Fruit fly (Drosophila melanogaster): ENCODE results near the gene CG6763.
A peak's percentile ranks its signal among the peaks of the same experiment; 100 is the strongest.

Gene CG6763

DNA sequence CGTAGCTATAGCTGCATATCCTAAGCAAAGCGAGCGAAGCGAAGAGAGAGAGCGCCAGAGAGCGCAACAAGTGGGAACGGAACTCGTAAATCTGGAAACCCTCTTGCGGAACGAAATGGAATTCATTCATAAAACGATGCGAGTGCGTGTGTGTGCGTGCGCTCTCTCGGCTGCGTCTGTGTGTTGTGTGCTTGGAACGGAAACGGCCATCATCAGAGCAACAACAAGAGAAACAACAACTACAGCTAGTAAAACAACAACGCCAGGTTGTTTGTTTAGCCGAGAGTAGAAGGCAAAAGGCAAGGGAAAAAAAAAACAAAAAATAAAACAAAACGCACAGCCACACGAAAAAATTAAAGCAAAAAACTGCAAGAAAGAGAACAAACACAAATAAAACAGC lies 30.5 kb downstream of the CG6763 start (continued):
- no peak for TF ChIP-seq esg (GFP tag; conservative IDR thresholded peaks at IDR 0.05)
- TF ChIP-seq cwo (GFP tag; optimal IDR thresholded peaks at IDR 0.05) = no peak
- TF ChIP-seq CG16863 (GFP tag; optimal IDR thresholded peaks at IDR 0.05) = no peak
- TF ChIP-seq CG2875 (GFP tag; optimal IDR thresholded peaks at IDR 0.05) = peak; percentile 39
- TF ChIP-seq CG13894 (tag; optimal IDR thresholded peaks at IDR 0.05) = no peak
- peak; percentile 31 for TF ChIP-seq org-1 (GFP tag; optimal IDR thresholded peaks at IDR 0.05)
- TF ChIP-seq mld (GFP tag; IDR thresholded peaks at IDR 0.05; ENCODE audit: partially characterized antibody) = no peak
- TF ChIP-seq Doc2 (GFP tag; IDR thresholded peaks at IDR 0.05) = no peak
- TF ChIP-seq lbe (GFP tag; optimal IDR thresholded peaks at IDR 0.05) = no peak
- no peak for TF ChIP-seq CG14667 (GFP tag; IDR thresholded peaks at IDR 0.05)
- TF ChIP-seq CG7556 (GFP tag; optimal IDR thresholded peaks at IDR 0.05) = no peak
- peak; percentile 56 for TF ChIP-seq CG11723 (GFP tag; optimal IDR thresholded peaks at IDR 0.05)
- TF ChIP-seq PHDP (tag; optimal IDR thresholded peaks at IDR 0.05) = peak; percentile 23
- TF ChIP-seq CG11560 (tag; IDR thresholded peaks at IDR 0.05) = no peak
- no peak for TF ChIP-seq slp2 (GFP tag; optimal IDR thresholded peaks at IDR 0.05)
- TF ChIP-seq croc (GFP tag; conservative IDR thresholded peaks at IDR 0.05) = no peak
- no peak; the same call in 2 of the 3 replicates for TF ChIP-seq CG34422 (GFP tag; IDR thresholded peaks at IDR 0.05)
- no peak; the same call in 2 of the 3 replicates for TF ChIP-seq CG11695 (GFP tag; IDR thresholded peaks at IDR 0.05)
- TF ChIP-seq grn (GFP tag; optimal IDR thresholded peaks at IDR 0.05) = no peak
- TF ChIP-seq toy (GFP tag; IDR thresholded peaks at IDR 0.05) = no peak
- TF ChIP-seq NFAT (GFP tag; IDR thresholded peaks at IDR 0.05) = no peak
- peak; percentile 18 for TF ChIP-seq CG13424 (tag; optimal IDR thresholded peaks at IDR 0.05)
- TF ChIP-seq CG10959 (GFP tag; IDR thresholded peaks at IDR 0.05) = no peak
- no peak for TF ChIP-seq Hand (GFP tag; optimal IDR thresholded peaks at IDR 0.05)
- TF ChIP-seq CG17186 (GFP tag; optimal IDR thresholded peaks at IDR 0.05) = no peak
- TF ChIP-seq crc (GFP tag; optimal IDR thresholded peaks at IDR 0.05) = no peak
- TF ChIP-seq vfl (GFP tag; optimal IDR thresholded peaks at IDR 0.05) = no peak
- no peak for TF ChIP-seq CG10462 (GFP tag; optimal IDR thresholded peaks at IDR 0.05)
- TF ChIP-seq BtbVII (GFP tag; optimal IDR thresholded peaks at IDR 0.05) = peak; percentile 30
- TF ChIP-seq CG7372 (GFP tag; IDR thresholded peaks at IDR 0.05) = no peak
- peak; percentile 67 for TF ChIP-seq CG10431 (GFP tag; optimal IDR thresholded peaks at IDR 0.05)
- no peak for TF ChIP-seq Six4 (GFP tag; optimal IDR thresholded peaks at IDR 0.05)
- TF ChIP-seq Elba2 (GFP tag; optimal IDR thresholded peaks at IDR 0.05) = no peak
- no peak for TF ChIP-seq Dref (GFP tag; IDR thresholded peaks at IDR 0.05)
- no peak for TF ChIP-seq CG16815 (GFP tag; optimal IDR thresholded peaks at IDR 0.05)
- peak; percentile 21 for TF ChIP-seq stwl (tag; optimal IDR thresholded peaks at IDR 0.05)
- TF ChIP-seq CG1233 (GFP tag; optimal IDR thresholded peaks at IDR 0.05) = peak; percentile 70
- no peak for TF ChIP-seq CG1792 (GFP tag; optimal IDR thresholded peaks at IDR 0.05)
- TF ChIP-seq CG32772 (GFP tag; IDR thresholded peaks at IDR 0.05) = no peak
- peak; percentile 86 for TF ChIP-seq CG17912 (GFP tag; optimal IDR thresholded peaks at IDR 0.05)
- TF ChIP-seq trh (GFP tag; optimal IDR thresholded peaks at IDR 0.05) = no peak
- TF ChIP-seq Sox102F (GFP tag; optimal IDR thresholded peaks at IDR 0.05) = no peak
- TF ChIP-seq CG2120 (GFP tag; optimal IDR thresholded peaks at IDR 0.05) = no peak
- TF ChIP-seq CG3726 (GFP tag; IDR thresholded peaks at IDR 0.05) = no peak
- no peak for TF ChIP-seq CG8478 (optimal IDR thresholded peaks at IDR 0.05)
- TF ChIP-seq repo (GFP tag; optimal IDR thresholded peaks at IDR 0.05) = peak; percentile 13
- TF ChIP-seq CG18262 (tag; optimal IDR thresholded peaks at IDR 0.05) = no peak
- TF ChIP-seq Abd-B (GFP tag; optimal IDR thresholded peaks at IDR 0.05) = no peak
- peak; percentile 42 for TF ChIP-seq CG17359 (tag; optimal IDR thresholded peaks at IDR 0.05)
- TF ChIP-seq CG11398 (GFP tag; optimal IDR thresholded peaks at IDR 0.05) = peak; percentile 10
- TF ChIP-seq BEAF-32 (GFP tag; optimal IDR thresholded peaks at IDR 0.05) = no peak
- peak; percentile 80 for TF ChIP-seq kah (GFP tag; optimal IDR thresholded peaks at IDR 0.05)
- no peak for TF ChIP-seq Camta (GFP tag; optimal IDR thresholded peaks at IDR 0.05)

All from whole organism, embryonic.